Worm (Caenorhabditis elegans) whole organism, midembryonic: ENCODE measurements around the gene klp-7.

Source experiments
- T22C8.4 ChIP-seq: fragments of 200-800 bp; sonication (Bioruptor generic); IDR thresholded peaks from 2 replicates; pipeline ENCODE4 v1.3.6; 2022; ENCODE audit warnings: missing genetic modification characterization, missing compliant biosample characterization
- cog-1 ChIP-seq: sonication (generic microtip); optimal IDR thresholded peaks from 2 replicates; lab custom pipeline; 2016; ENCODE audit warnings: missing genetic modification characterization, missing compliant biosample characterization
- flt-1 ChIP-seq: fragments of 200-800 bp; sonication (Bioruptor generic); IDR thresholded peaks from 2 replicates; pipeline ENCODE4 v1.3.6; 2022; ENCODE audit warnings: missing genetic modification characterization, missing compliant biosample characterization
- klf-2 ChIP-seq: fragments of 200-800 bp; sonication (Bioruptor generic); conservative IDR thresholded peaks from 2 replicates; pipeline ENCODE4 v1.3.6; 2022; ENCODE audit warnings: missing genetic modification reagents, missing genetic modification characterization, missing compliant biosample characterization
- med-1 ChIP-seq: sonication (generic microtip); optimal IDR thresholded peaks from 2 replicates; lab custom pipeline; 2017; ENCODE audit warnings: missing genetic modification characterization, mild to moderate bottlenecking, missing compliant biosample characterization, antibody characterized with exemption, missing genetic modification reagents; ENCODE audit not compliant: insufficient read depth
- ref-1 ChIP-seq: fragments of 200-800 bp; sonication (Bioruptor generic); conservative IDR thresholded peaks from 2 replicates; pipeline ENCODE4 v1.3.6; 2022; ENCODE audit warnings: missing genetic modification reagents, missing genetic modification characterization, missing compliant biosample characterization
- tab-1 ChIP-seq: fragments of 200-800 bp; sonication (Bioruptor generic); IDR thresholded peaks from 2 replicates; pipeline ENCODE4 v1.3.6; 2022; ENCODE audit warnings: missing genetic modification characterization, missing compliant biosample characterization
- ztf-23 ChIP-seq: fragments of 200-800 bp; sonication (Bioruptor generic); IDR thresholded peaks from 2 replicates; pipeline ENCODE4 v1.3.6; 2022; ENCODE audit warnings: missing genetic modification reagents, missing genetic modification characterization, missing compliant biosample characterization
- ztf-29 ChIP-seq: fragments of 200-800 bp; sonication (Bioruptor generic); IDR thresholded peaks from 2 replicates; pipeline ENCODE4 v1.3.6; 2022; ENCODE audit warnings: missing genetic modification reagents, missing genetic modification characterization, missing compliant biosample characterization

DNA sequence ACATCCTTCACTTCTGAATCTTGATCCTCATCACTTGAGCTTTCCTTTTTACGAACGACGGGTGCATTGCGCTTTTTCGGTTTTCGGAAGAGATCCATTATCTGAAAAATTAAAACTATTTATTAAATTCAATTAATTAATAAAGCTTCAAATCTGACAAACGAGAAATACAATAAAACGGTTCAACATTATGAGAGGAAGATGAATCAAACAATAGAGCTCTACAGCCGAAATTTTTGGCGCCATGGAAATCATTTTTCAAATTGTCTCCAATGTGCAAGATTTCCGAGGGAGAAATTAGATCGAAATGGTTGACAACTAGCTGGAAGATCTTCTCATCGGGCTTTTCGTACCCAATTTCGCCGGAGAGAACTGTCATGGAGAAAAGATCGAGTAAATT is 48.2 kb upstream of the klp-7 start, which contains the start of gene rnf-113:
- no peak for TF ChIP-seq cog-1 (tag; lab: Kevin White, UChicago)
- no peak for TF ChIP-seq med-1
- no peak for TF ChIP-seq ref-1
- no peak for TF ChIP-seq tab-1 (GFP tag; lab: Robert Waterston, UW)
- TF ChIP-seq ztf-29 (GFP tag; lab: Robert Waterston, UW) = no peak
- no peak for TF ChIP-seq flt-1 (GFP tag; lab: Robert Waterston, UW)
- TF ChIP-seq klf-2 (GFP tag; lab: Robert Waterston, UW) = no peak
- no peak for TF ChIP-seq ztf-23 (GFP tag; lab: Robert Waterston, UW)
- no peak for TF ChIP-seq T22C8.4 (GFP tag; lab: Robert Waterston, UW)
